Worm (Caenorhabditis elegans) whole organism, L1 larva: ENCODE data around the gene wrt-6.

Experiments used
- C04F5.9 ChIP-seq: sonication (generic microtip); optimal IDR thresholded peaks from 2 replicates; lab custom pipeline; 2016; ENCODE audit warnings: missing genetic modification characterization, missing compliant biosample characterization
- F16B12.6 ChIP-seq: fragments of 150-350 bp; optimal IDR thresholded peaks from 2 replicates; lab custom pipeline; 2014; ENCODE audit warnings: missing biosample characterization, missing genetic modification characterization
- Y116A8C.19 ChIP-seq: sonication (generic microtip); optimal IDR thresholded peaks from 2 replicates; lab custom pipeline; 2016; ENCODE audit warnings: missing compliant biosample characterization, missing genetic modification characterization, borderline replicate concordance
- aha-1 ChIP-seq: fragments of 150-350 bp; optimal IDR thresholded peaks from 2 replicates; lab custom pipeline; 2014; ENCODE audit warnings: missing biosample characterization, missing genetic modification characterization
- alr-1 ChIP-seq: fragments of 200-800 bp; sonication (Bioruptor generic); optimal IDR thresholded peaks from 2 replicates; lab custom pipeline; 2018; ENCODE audit warnings: borderline replicate concordance, mild to moderate bottlenecking, missing genetic modification characterization, missing compliant biosample characterization
- aly-2 ChIP-seq: fragments of 150-350 bp; optimal IDR thresholded peaks from 2 replicates; lab custom pipeline; 2014; ENCODE audit warnings: missing biosample characterization, missing genetic modification characterization
- blmp-1 ChIP-seq: fragments of 150-350 bp; optimal IDR thresholded peaks from 2 replicates; lab custom pipeline; 2014; ENCODE audit warnings: missing biosample characterization, missing genetic modification characterization
- dpl-1 ChIP-seq, 3 experiments: fragments of 150-350 bp in 2 of 3; sonication (generic microtip) in 1 of 3; optimal IDR thresholded peaks; 2 replicates each; lab custom pipeline; 2014 to 2017; ENCODE audit warnings: missing biosample characterization in 3 of 3, missing genetic modification characterization in 3 of 3, missing genetic modification reagents in 3 of 3
- dsc-1 ChIP-seq: sonication (generic microtip); optimal IDR thresholded peaks from 2 replicates; lab custom pipeline; 2016; ENCODE audit warnings: mild to moderate bottlenecking, missing genetic modification characterization, missing compliant biosample characterization
- efl-1 ChIP-seq, 4 experiments: fragments of 150-350 bp; optimal IDR thresholded peaks in 3 of 4; peaks in 1 of 4; 1 replicate in 1 of 4; 2 replicates in 3 of 4; lab custom pipeline; 2014; ENCODE audit warnings: missing biosample characterization in 2 of 4, missing genetic modification characterization in 2 of 4, missing genetic modification reagents in 2 of 4
- egl-27 ChIP-seq, 2 experiments: fragments of 150-350 bp in 1 of 2; sonication (generic microtip); optimal IDR thresholded peaks; 3 replicates each; lab custom pipeline; 2017 to 2018; ENCODE audit warnings: missing biosample characterization in 2 of 2, missing genetic modification characterization in 2 of 2, missing genetic modification reagents in 2 of 2
- elt-2 ChIP-seq: sonication (generic microtip); optimal IDR thresholded peaks from 2 replicates; lab custom pipeline; 2016; ENCODE audit warnings: missing genetic modification characterization, mild to moderate bottlenecking, inconsistent platforms, missing compliant biosample characterization, missing genetic modification reagents
- elt-3 ChIP-seq, 6 experiments: fragments of 150-350 bp in 1 of 6; sonication (generic microtip); optimal IDR thresholded peaks; 2 replicates each; lab custom pipeline; 2017 to 2018; ENCODE audit warnings: missing biosample characterization in 6 of 6, missing genetic modification characterization in 6 of 6, inconsistent platforms in 1 of 6
- fkh-10 ChIP-seq: sonication (generic microtip); optimal IDR thresholded peaks from 2 replicates; lab custom pipeline; 2017; ENCODE audit warnings: missing biosample characterization, missing genetic modification reagents, missing genetic modification characterization
- fkh-8 ChIP-seq: sonication (generic microtip); optimal IDR thresholded peaks from 2 replicates; lab custom pipeline; 2016; ENCODE audit warnings: mild to moderate bottlenecking, missing genetic modification characterization, missing compliant biosample characterization
- fos-1 ChIP-seq: fragments of 150-350 bp; optimal IDR thresholded peaks from 2 replicates; lab custom pipeline; 2014; ENCODE audit warnings: missing biosample characterization, missing genetic modification characterization
- hlh-4 ChIP-seq: sonication (generic microtip); optimal IDR thresholded peaks from 2 replicates; lab custom pipeline; 2016; ENCODE audit warnings: mild to moderate bottlenecking, missing genetic modification characterization, missing compliant biosample characterization
- hpl-2 ChIP-seq: fragments of 150-350 bp; optimal IDR thresholded peaks from 2 replicates; lab custom pipeline; 2014; ENCODE audit warnings: missing biosample characterization, missing genetic modification reagents, missing genetic modification characterization
- irx-1 ChIP-seq: sonication (generic microtip); optimal IDR thresholded peaks from 2 replicates; lab custom pipeline; 2016; ENCODE audit warnings: missing genetic modification characterization, missing compliant biosample characterization
- lin-13 ChIP-seq: fragments of 150-350 bp; optimal IDR thresholded peaks from 2 replicates; lab custom pipeline; 2014; ENCODE audit warnings: missing biosample characterization, missing genetic modification reagents, missing genetic modification characterization
- lin-14 ChIP-seq: fragments of 200-800 bp; sonication (Bioruptor generic); optimal IDR thresholded peaks from 2 replicates; lab custom pipeline; 2018; ENCODE audit warnings: mild to moderate bottlenecking, missing genetic modification characterization, moderate library complexity, missing compliant biosample characterization
- lin-39 ChIP-seq: fragments of 150-350 bp; optimal IDR thresholded peaks from 2 replicates; lab custom pipeline; 2014; ENCODE audit warnings: missing biosample characterization, missing genetic modification reagents, missing genetic modification characterization
- lsy-2 ChIP-seq, 2 experiments: fragments of 150-350 bp; optimal IDR thresholded peaks; 2 replicates each; lab custom pipeline; 2014; ENCODE audit warnings: missing biosample characterization in 2 of 2, missing genetic modification characterization in 2 of 2
- mdl-1 ChIP-seq, 2 experiments: fragments of 150-350 bp; optimal IDR thresholded peaks; 2 replicates each; lab custom pipeline; 2014 to 2017; ENCODE audit warnings: missing biosample characterization in 2 of 2, missing genetic modification characterization in 2 of 2, inconsistent platforms in 1 of 2
- mef-2 ChIP-seq: fragments of 150-350 bp; optimal IDR thresholded peaks from 2 replicates; lab custom pipeline; 2014; ENCODE audit warnings: missing biosample characterization, missing genetic modification characterization
- nhr-19 ChIP-seq: fragments of 200-800 bp; sonication (Bioruptor generic); conservative IDR thresholded peaks from 2 replicates; pipeline ENCODE4 v1.3.6; 2022; ENCODE audit warnings: missing genetic modification characterization, missing compliant biosample characterization
- nhr-20 ChIP-seq: sonication (generic microtip); optimal IDR thresholded peaks from 2 replicates; lab custom pipeline; 2016; ENCODE audit warnings: mild to moderate bottlenecking, missing genetic modification characterization, missing compliant biosample characterization
- nhr-28 ChIP-seq: fragments of 150-350 bp; optimal IDR thresholded peaks from 2 replicates; lab custom pipeline; 2014; ENCODE audit warnings: missing biosample characterization, missing genetic modification characterization
- nhr-47 ChIP-seq: sonication (generic microtip); optimal IDR thresholded peaks from 2 replicates; lab custom pipeline; 2016; ENCODE audit warnings: mild to moderate bottlenecking, missing genetic modification characterization, moderate library complexity, missing compliant biosample characterization
- nhr-71 ChIP-seq: sonication (generic microtip); optimal IDR thresholded peaks from 2 replicates; lab custom pipeline; 2016; ENCODE audit warnings: mild to moderate bottlenecking, missing genetic modification characterization, moderate library complexity, missing compliant biosample characterization
- nhr-76 ChIP-seq: sonication (generic microtip); optimal IDR thresholded peaks from 2 replicates; lab custom pipeline; 2017; ENCODE audit warnings: missing biosample characterization, missing genetic modification characterization
- nhr-84 ChIP-seq: sonication (generic microtip); optimal IDR thresholded peaks from 2 replicates; lab custom pipeline; 2017; ENCODE audit warnings: missing biosample characterization, missing genetic modification characterization
- pax-3 ChIP-seq: fragments of 200-800 bp; sonication (Bioruptor generic); optimal IDR thresholded peaks from 2 replicates; lab custom pipeline; 2018; ENCODE audit warnings: mild to moderate bottlenecking, missing genetic modification characterization, moderate library complexity, missing compliant biosample characterization
- pqm-1 ChIP-seq: sonication (generic microtip); optimal IDR thresholded peaks from 3 replicates; lab custom pipeline; 2017; ENCODE audit warnings: missing biosample characterization, missing genetic modification characterization
- rnt-1 ChIP-seq: sonication (generic microtip); optimal IDR thresholded peaks from 2 replicates; lab custom pipeline; 2016; ENCODE audit warnings: mild to moderate bottlenecking, missing genetic modification characterization, moderate library complexity, missing compliant biosample characterization
- sox-4 ChIP-seq: sonication (generic microtip); optimal IDR thresholded peaks from 2 replicates; lab custom pipeline; 2016; ENCODE audit warnings: missing genetic modification characterization, missing compliant biosample characterization
- sptf-1 ChIP-seq: fragments of 150-350 bp; optimal IDR thresholded peaks from 2 replicates; lab custom pipeline; 2014; ENCODE audit warnings: missing biosample characterization, missing genetic modification characterization
- zip-4 ChIP-seq: fragments of 200-800 bp; sonication (Bioruptor generic); optimal IDR thresholded peaks from 2 replicates; lab custom pipeline; 2018; ENCODE audit warnings: mild to moderate bottlenecking, missing genetic modification characterization, moderate library complexity, missing compliant biosample characterization

wrt-6 gene

DNA sequence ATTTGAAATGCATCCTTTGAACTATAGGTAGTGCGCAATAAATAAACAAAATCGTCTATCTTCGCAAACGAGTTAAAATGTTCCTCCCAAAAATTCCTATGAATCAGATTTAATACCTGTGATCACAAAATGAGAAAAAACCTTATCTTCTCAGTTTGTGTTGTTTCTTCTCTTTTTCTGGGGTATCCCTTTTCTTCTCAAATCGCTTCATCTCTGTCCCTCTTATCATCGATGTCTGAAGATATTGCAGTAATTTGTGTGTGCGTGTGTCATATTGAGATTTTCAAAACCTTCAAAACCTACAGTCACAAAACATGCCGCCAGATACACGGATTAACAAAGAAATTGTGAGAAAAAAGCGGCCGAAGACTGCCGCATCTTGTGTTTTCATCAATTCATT lies 15.7 kb downstream of the wrt-6 start, which contains the start of gene glt-1 (continued):
- TF ChIP-seq hpl-2 (no peak), egl-27 (tag; optimal IDR thresholded peaks at IDR 0.05; lab: Kevin White, UChicago) (no peak), nhr-20 (tag; lab: Kevin White, UChicago) (peak; percentile 20), alr-1 (no peak), C04F5.9 (no peak), lin-14 (peak; percentile 56), lsy-2 (tag; optimal IDR thresholded peaks at IDR 0.05; lab: Kevin White, UChicago) (no peak), fkh-8 (tag; lab: Kevin White, UChicago) (no peak), irx-1 (tag; lab: Kevin White, UChicago) (no peak), dpl-1 (GFP tag; optimal IDR thresholded peaks at IDR 0.05; lab: Kevin White, UChicago) (no peak), pqm-1 (tag; lab: Kevin White, UChicago) (no peak), zip-4 (GFP tag; lab: Kevin White, UChicago) (no peak), lin-13 (GFP tag; lab: Kevin White, UChicago) (no peak), nhr-19 (GFP tag; lab: Robert Waterston, UW) (no peak), nhr-47 (no peak), F16B12.6 (tag; lab: Kevin White, UChicago) (no peak), efl-1 (optimal IDR thresholded peaks at IDR 0.05; lab: Kevin White, UChicago) (no peak), efl-1 (GFP tag; optimal IDR thresholded peaks at IDR 0.05 in 1 of 2; lab: Kevin White, UChicago) (no peak), lin-39 (no peak), dsc-1 (tag; lab: Kevin White, UChicago) (no peak)

- TF ChIP-seq aly-2 (tag; lab: Kevin White, UChicago) (no peak), nhr-28 (tag; lab: Kevin White, UChicago) (no peak), mdl-1 (tag; optimal IDR thresholded peaks at IDR 0.05; lab: Kevin White, UChicago) (no peak), aha-1 (tag; lab: Kevin White, UChicago) (no peak), hlh-4 (no peak), fkh-10 (GFP tag; lab: Kevin White, UChicago) (no peak), nhr-47 (no peak), nhr-84 (no peak), blmp-1 (no peak), elt-3 (tag; optimal IDR thresholded peaks at IDR 0.05; lab: Kevin White, UChicago) (no peak)
Measured at ce11 chrX:3498953-3499352, 18.9 kb downstream of the wrt-6 start, which contains the start of gene C12D12.1. Gene C12D12.1 (plus strand): TSS chrX:3499253.

- TF ChIP-seq Y116A8C.19 (tag; lab: Kevin White, UChicago): no peak
- no peak for TF ChIP-seq lin-39
- TF ChIP-seq elt-2: peak; percentile 25
- TF ChIP-seq mef-2 (tag; lab: Kevin White, UChicago): no peak
Measured at ce11 chrX:3499867-3500266, 19.8 kb downstream of the wrt-6 start.

- TF ChIP-seq sox-4 (tag; lab: Kevin White, UChicago) (no peak), sptf-1 (tag; lab: Kevin White, UChicago) (no peak), elt-2 (no peak), alr-1 (no peak), pax-3 (no peak), nhr-19 (GFP tag; lab: Robert Waterston, UW) (no peak), nhr-71 (tag; lab: Kevin White, UChicago) (no peak), fkh-8 (tag; lab: Kevin White, UChicago) (no peak), mef-2 (tag; lab: Kevin White, UChicago) (no peak), fos-1 (tag; lab: Kevin White, UChicago) (no peak), rnt-1 (tag; lab: Kevin White, UChicago) (no peak), nhr-76 (tag; lab: Kevin White, UChicago) (no peak)
- TF ChIP-seq, all 84 proteins: peak for 0
Measured at ce11 chrX:3500357-3500756, 20.3 kb downstream of the wrt-6 start.
